Fruit fly (Drosophila melanogaster) whole organism, embryonic: Measurements from ENCODE around the gene CG15047.

ENCODE experiments used
- C15 ChIP-seq: fragments of 200-800 bp; sonication (Bioruptor generic); IDR thresholded peaks from 3 replicates; pipeline ENCODE4 v1.3.6; 2022; ENCODE audit warnings: missing biosample characterization, missing genetic modification characterization
- CG10462 ChIP-seq: fragments of 200-800 bp; sonication (Bioruptor generic); optimal IDR thresholded peaks from 2 replicates; lab custom pipeline; 2016; ENCODE audit warnings: missing biosample characterization, missing genetic modification characterization
- CG11093 ChIP-seq: fragments of 200-800 bp; sonication (Bioruptor generic); IDR thresholded peaks from 3 replicates; pipeline ENCODE4 v1.3.6; 2022; ENCODE audit warnings: missing biosample characterization, missing genetic modification characterization
- CG11560 ChIP-seq: fragments of 200-800 bp; sonication (Bioruptor generic); IDR thresholded peaks from 3 replicates; pipeline ENCODE4 v1.3.6; 2022; ENCODE audit warnings: missing biosample characterization, missing genetic modification characterization
- CG12155 ChIP-seq: fragments of 200-800 bp; sonication (Bioruptor generic); optimal IDR thresholded peaks from 3 replicates; lab custom pipeline; 2016; ENCODE audit warnings: missing biosample characterization, missing genetic modification characterization
- CG12769 ChIP-seq: fragments of 200-800 bp; sonication (Bioruptor generic); optimal IDR thresholded peaks from 2 replicates; lab custom pipeline; 2019; ENCODE audit warnings: missing biosample characterization, mild to moderate bottlenecking, missing genetic modification characterization, moderate library complexity
- CG14050 ChIP-seq: fragments of 200-800 bp; sonication (Bioruptor generic); IDR thresholded peaks from 3 replicates; pipeline ENCODE4 v1.3.6; 2022; ENCODE audit warnings: missing biosample characterization, missing genetic modification characterization
- CG15011 ChIP-seq: fragments of 200-800 bp; sonication (Bioruptor generic); optimal IDR thresholded peaks from 3 replicates; lab custom pipeline; 2018; ENCODE audit warnings: missing biosample characterization, mild to moderate bottlenecking, missing genetic modification characterization
- CG1529 ChIP-seq: fragments of 200-800 bp; sonication (Bioruptor generic); optimal IDR thresholded peaks from 3 replicates; lab custom pipeline; 2018; ENCODE audit warnings: missing biosample characterization, missing genetic modification characterization
- CG17186 ChIP-seq: fragments of 200-800 bp; sonication (Bioruptor generic); optimal IDR thresholded peaks from 3 replicates; lab custom pipeline; 2017; ENCODE audit warnings: missing biosample characterization, missing genetic modification reagents, missing genetic modification characterization
- CG17568 ChIP-seq: fragments of 200-800 bp; sonication (Bioruptor generic); optimal IDR thresholded peaks from 2 replicates; lab custom pipeline; 2018; ENCODE audit warnings: missing biosample characterization, mild to moderate bottlenecking, missing genetic modification characterization, moderate library complexity
- CG17829 ChIP-seq: fragments of 200-800 bp; optimal IDR thresholded peaks from 2 replicates; lab custom pipeline; 2019; ENCODE audit warnings: missing biosample characterization, mild to moderate bottlenecking, missing genetic modification characterization, moderate library complexity
- CG2116 ChIP-seq: fragments of 200-800 bp; sonication (Bioruptor generic); optimal IDR thresholded peaks from 3 replicates; lab custom pipeline; 2018; ENCODE audit warnings: missing biosample characterization, mild to moderate bottlenecking, missing genetic modification characterization
- CG31224 ChIP-seq: fragments of 200-800 bp; sonication (Bioruptor generic); IDR thresholded peaks from 2 replicates; pipeline ENCODE4 v1.3.6; 2022; ENCODE audit warnings: missing biosample characterization, missing genetic modification characterization
- CG3726 ChIP-seq: fragments of 200-800 bp; sonication (Bioruptor generic); IDR thresholded peaks from 3 replicates; pipeline ENCODE4, ENCODE4 v1.3.6; 2022; ENCODE audit warnings: missing biosample characterization, missing genetic modification characterization
- CG4282 ChIP-seq: fragments of 200-800 bp; sonication (Bioruptor generic); optimal IDR thresholded peaks from 2 replicates; lab custom pipeline; 2016; ENCODE audit warnings: missing biosample characterization, missing genetic modification characterization
- CG4404 ChIP-seq: fragments of 200-800 bp; sonication (Bioruptor generic); IDR thresholded peaks from 2 replicates; pipeline ENCODE4 v1.3.6; 2022; ENCODE audit warnings: missing biosample characterization, missing genetic modification characterization
- CG6254 ChIP-seq: fragments of 200-800 bp; sonication (Bioruptor generic); optimal IDR thresholded peaks from 3 replicates; lab custom pipeline; 2017; ENCODE audit warnings: mild to moderate bottlenecking, missing biosample characterization, missing genetic modification reagents, missing genetic modification characterization
- CG6683 ChIP-seq: fragments of 200-800 bp; sonication (Bioruptor generic); optimal IDR thresholded peaks from 2 replicates; lab custom pipeline; 2017; ENCODE audit warnings: missing biosample characterization, mild to moderate bottlenecking, missing genetic modification characterization, missing genetic modification reagents
- CG6765 ChIP-seq: fragments of 200-800 bp; sonication (Bioruptor generic); optimal IDR thresholded peaks from 3 replicates; lab custom pipeline; 2017; ENCODE audit warnings: missing biosample characterization, mild to moderate bottlenecking, missing genetic modification characterization
- CG6813 ChIP-seq: fragments of 200-800 bp; sonication (Bioruptor generic); optimal IDR thresholded peaks from 2 replicates; lab custom pipeline; 2017; ENCODE audit warnings: missing biosample characterization, missing genetic modification characterization, mild to moderate bottlenecking, moderate library complexity, missing genetic modification reagents
- CG7839 ChIP-seq: fragments of 200-800 bp; sonication (Bioruptor generic); optimal IDR thresholded peaks from 3 replicates; lab custom pipeline; 2018; ENCODE audit warnings: missing biosample characterization, mild to moderate bottlenecking, missing genetic modification characterization, moderate library complexity
- CG8388 ChIP-seq: fragments of 200-800 bp; sonication (Bioruptor generic); optimal IDR thresholded peaks from 2 replicates; lab custom pipeline; 2019; ENCODE audit warnings: missing biosample characterization, mild to moderate bottlenecking, missing genetic modification characterization, moderate library complexity
- CG9817 ChIP-seq: fragments of 200-800 bp; sonication (Bioruptor generic); optimal IDR thresholded peaks from 2 replicates; lab custom pipeline; 2018; ENCODE audit warnings: missing biosample characterization, mild to moderate bottlenecking, missing genetic modification characterization, moderate library complexity
- Fer3 ChIP-seq: fragments of 200-800 bp; sonication (Bioruptor generic); optimal IDR thresholded peaks from 2 replicates; lab custom pipeline; 2018; ENCODE audit warnings: missing biosample characterization, mild to moderate bottlenecking, missing genetic modification characterization, moderate library complexity
- GATAe ChIP-seq: fragments of 200-800 bp; sonication (Bioruptor generic); conservative IDR thresholded peaks from 2 replicates; pipeline ENCODE4 v1.3.6; 2022; ENCODE audit warnings: missing biosample characterization, missing genetic modification characterization
- Gug ChIP-seq: fragments of 200-800 bp; sonication (Bioruptor generic); IDR thresholded peaks from 4 replicates; pipeline ENCODE4 v1.3.6; 2022; ENCODE audit warnings: missing biosample characterization, missing genetic modification characterization
- Hr39 ChIP-seq: fragments of >200 bp; optimal IDR thresholded peaks from 2 replicates; lab custom pipeline; 2017
- Hsf ChIP-seq: fragments of 200-800 bp; sonication (Bioruptor generic); optimal IDR thresholded peaks from 3 replicates; lab custom pipeline; 2016; ENCODE audit warnings: missing biosample characterization, missing genetic modification characterization
- Jarid2 ChIP-seq: fragments of 200-800 bp; sonication (Bioruptor generic); optimal IDR thresholded peaks from 3 replicates; lab custom pipeline; 2017; ENCODE audit warnings: mild to moderate bottlenecking, missing biosample characterization, missing genetic modification reagents, missing genetic modification characterization
- Lim3 ChIP-seq: fragments of 200-800 bp; sonication (Bioruptor generic); IDR thresholded peaks from 2 replicates; pipeline ENCODE4 v1.3.6; 2022; ENCODE audit warnings: missing biosample characterization, missing genetic modification characterization
- MBD-R2 ChIP-seq: fragments of 200-800 bp; sonication (Bioruptor generic); IDR thresholded peaks from 2 replicates; pipeline ENCODE4 v1.3.6; 2022; ENCODE audit warnings: missing biosample characterization, missing genetic modification characterization
- PHDP ChIP-seq: fragments of 200-800 bp; sonication (Bioruptor generic); optimal IDR thresholded peaks from 3 replicates; lab custom pipeline; 2018; ENCODE audit warnings: missing biosample characterization, mild to moderate bottlenecking, missing genetic modification characterization, moderate library complexity
- Ravus ChIP-seq: fragments of 200-800 bp; sonication (Bioruptor generic); IDR thresholded peaks from 2 replicates; pipeline ENCODE4 v1.3.6; 2022; ENCODE audit warnings: missing biosample characterization, missing genetic modification characterization
- ara ChIP-seq: fragments of 200-800 bp; sonication (Bioruptor generic); IDR thresholded peaks from 2 replicates; pipeline ENCODE4 v1.3.6; 2022; ENCODE audit warnings: missing biosample characterization, missing genetic modification characterization
- bigmax ChIP-seq: fragments of 200-800 bp; sonication (Bioruptor generic); optimal IDR thresholded peaks from 2 replicates; lab custom pipeline; 2018; ENCODE audit warnings: missing biosample characterization, mild to moderate bottlenecking, missing genetic modification characterization
- cad ChIP-seq: fragments of >200 bp; optimal IDR thresholded peaks from 2 replicates; lab custom pipeline; 2017; ENCODE audit warnings: missing biosample characterization, missing genetic modification characterization
- dan ChIP-seq: fragments of 200-800 bp; sonication (Bioruptor generic); IDR thresholded peaks from 2 replicates; pipeline ENCODE4 v1.3.6; 2022; ENCODE audit warnings: missing biosample characterization, missing genetic modification characterization
- dmrt11E ChIP-seq: fragments of 200-800 bp; sonication (Bioruptor generic); optimal IDR thresholded peaks from 3 replicates; lab custom pipeline; 2018; ENCODE audit warnings: missing biosample characterization, mild to moderate bottlenecking, missing genetic modification characterization, moderate library complexity
- h ChIP-seq: fragments of >200 bp; optimal IDR thresholded peaks from 2 replicates; lab custom pipeline; 2017
- her ChIP-seq: fragments of 200-800 bp; sonication (Bioruptor generic); optimal IDR thresholded peaks from 2 replicates; lab custom pipeline; 2016; ENCODE audit warnings: missing biosample characterization, missing genetic modification characterization
- nerfin-2 ChIP-seq: fragments of 200-800 bp; sonication (Bioruptor generic); IDR thresholded peaks from 2 replicates; pipeline ENCODE4 v1.3.6; 2022; ENCODE audit warnings: missing biosample characterization, missing genetic modification characterization; ENCODE audit not compliant: partially characterized antibody
- peb ChIP-seq: fragments of 200-800 bp; sonication (Bioruptor generic); IDR thresholded peaks from 2 replicates; pipeline ENCODE4 v1.3.6; 2022; ENCODE audit warnings: missing biosample characterization, missing genetic modification characterization
- pfk ChIP-seq: fragments of 200-800 bp; sonication (Bioruptor generic); optimal IDR thresholded peaks from 2 replicates; lab custom pipeline; 2018; ENCODE audit warnings: missing biosample characterization, mild to moderate bottlenecking, missing genetic modification characterization, moderate library complexity
- pho ChIP-seq: fragments of 200-800 bp; sonication (Bioruptor generic); optimal IDR thresholded peaks from 2 replicates; lab custom pipeline; 2016; ENCODE audit warnings: missing biosample characterization, missing genetic modification characterization
- seq ChIP-seq: fragments of 200-800 bp; sonication (Bioruptor generic); IDR thresholded peaks from 2 replicates; pipeline ENCODE4 v1.3.6; 2022; ENCODE audit warnings: missing biosample characterization, missing genetic modification characterization
- slou ChIP-seq: fragments of 200-800 bp; sonication (Bioruptor generic); optimal IDR thresholded peaks from 3 replicates; lab custom pipeline; 2016; ENCODE audit warnings: missing biosample characterization, missing genetic modification characterization
- slp2 ChIP-seq: fragments of 200-800 bp; sonication (Bioruptor generic); optimal IDR thresholded peaks from 2 replicates; lab custom pipeline; 2016; ENCODE audit warnings: missing biosample characterization, missing genetic modification characterization
- tap ChIP-seq: fragments of 200-800 bp; optimal IDR thresholded peaks from 3 replicates; lab custom pipeline; 2019; ENCODE audit warnings: missing biosample characterization, mild to moderate bottlenecking, missing genetic modification characterization, moderate library complexity
- trem ChIP-seq: fragments of 200-800 bp; optimal IDR thresholded peaks from 3 replicates; lab custom pipeline; 2019; ENCODE audit warnings: missing biosample characterization, mild to moderate bottlenecking, missing genetic modification characterization, moderate library complexity
- wdn ChIP-seq: fragments of 200-800 bp; sonication (Bioruptor generic); IDR thresholded peaks from 2 replicates; pipeline ENCODE4 v1.3.6; 2022; ENCODE audit warnings: missing biosample characterization, missing genetic modification characterization
- zfh2 ChIP-seq: fragments of 200-800 bp; sonication (Bioruptor generic); optimal IDR thresholded peaks from 2 replicates; lab custom pipeline; 2016; ENCODE audit warnings: missing biosample characterization, missing genetic modification characterization

CG15047 gene

dm6 chrX:18546785-18547184 is 18.3 kb downstream of the CG15047 start (continued):
- peak; percentile 57 for TF ChIP-seq CG6813 (GFP tag; lab: Kevin White, UChicago)
- TF ChIP-seq Hr39 (lab: Kevin White, UChicago), result no peak
- TF ChIP-seq CG3726 (GFP tag; lab: Robert Waterston, UW), result no peak
- peak; percentile 45; the same call in 1 of the 2 replicates for TF ChIP-seq GATAe (GFP tag; lab: Robert Waterston, UW)
- 0 out of 3 replicates have a peak, but pooled peaks have one; percentile 57 for TF ChIP-seq C15 (GFP tag; lab: Robert Waterston, UW)
- TF ChIP-seq MBD-R2, result peak; percentile 77
- peak; percentile 55; the same call in 1 of the 2 replicates for TF ChIP-seq peb (GFP tag; lab: Robert Waterston, UW)
- TF ChIP-seq h (lab: Kevin White, UChicago), result no peak
- TF ChIP-seq her (GFP tag; lab: Kevin White, UChicago), result peak; percentile 60
- TF ChIP-seq CG17186, result no peak
- 0 out of 2 replicates have a peak, but pooled peaks have one; percentile 18 for TF ChIP-seq Lim3 (GFP tag; lab: Robert Waterston, UW)
- no peak for TF ChIP-seq slou (GFP tag; lab: Kevin White, UChicago)
- TF ChIP-seq CG31224 (GFP tag; lab: Robert Waterston, UW), result peak; percentile 79
- TF ChIP-seq slp2, result peak; percentile 51
- TF ChIP-seq CG9817 (tag; lab: Kevin White, UChicago), result peak; percentile 85
- TF ChIP-seq Hsf, result peak; percentile 76
- no peak for TF ChIP-seq trem (tag; lab: Kevin White, UChicago)
- 0 out of 2 replicates have a peak, but pooled peaks have one; percentile 41 for TF ChIP-seq wdn
- peak; percentile 82 for TF ChIP-seq seq
- TF ChIP-seq pho, result peak; percentile 67
- TF ChIP-seq CG1529, result peak; percentile 47
- peak; percentile 73 for TF ChIP-seq tap (tag; lab: Kevin White, UChicago)
- no peak for TF ChIP-seq nerfin-2 (GFP tag; lab: Robert Waterston, UW)
- TF ChIP-seq Fer3 (tag; lab: Kevin White, UChicago), result peak; percentile 81
- no peak for TF ChIP-seq pfk (GFP tag; lab: Kevin White, UChicago)
- peak; percentile 75 for TF ChIP-seq Gug
- TF ChIP-seq dan (GFP tag; lab: Robert Waterston, UW), result no peak
- TF ChIP-seq ara, result peak; percentile 83
- TF ChIP-seq bigmax (GFP tag; lab: Kevin White, UChicago), result no peak
- TF ChIP-seq CG17829 (tag; lab: Kevin White, UChicago), result peak; percentile 64
- TF ChIP-seq CG11093 (GFP tag; lab: Robert Waterston, UW), result peak; percentile 82
- no peak for TF ChIP-seq CG6254
- peak; percentile 87 for TF ChIP-seq CG12769 (tag; lab: Kevin White, UChicago)
- TF ChIP-seq CG15011, result peak; percentile 45
- peak; percentile 47 for TF ChIP-seq CG8388
- peak; percentile 61 for TF ChIP-seq CG12155
- peak; percentile 15 for TF ChIP-seq CG4282
- TF ChIP-seq CG10462 (GFP tag; lab: Kevin White, UChicago), result peak; percentile 28
- TF ChIP-seq CG14050 (GFP tag; lab: Robert Waterston, UW), result peak; percentile 70
- TF ChIP-seq CG4404 (GFP tag; lab: Robert Waterston, UW), result peak; percentile 69
- peak; percentile 77; the same call in 2 of the 3 replicates for TF ChIP-seq CG11560 (tag; lab: Robert Waterston, UW)
- TF ChIP-seq zfh2, result peak; percentile 76
- TF ChIP-seq CG7839 (tag; lab: Kevin White, UChicago), result peak; percentile 84
- no peak for TF ChIP-seq cad
- TF ChIP-seq Jarid2, result no peak
- TF ChIP-seq dmrt11E, result peak; percentile 26
- TF ChIP-seq CG2116 (GFP tag; lab: Kevin White, UChicago), result no peak
- TF ChIP-seq CG6765 (GFP tag; lab: Kevin White, UChicago), result peak; percentile 33
- peak; percentile 82 for TF ChIP-seq PHDP (tag; lab: Kevin White, UChicago)
- TF ChIP-seq Ravus, result peak; percentile 69
- TF ChIP-seq CG6683, result no peak
- TF ChIP-seq CG17568, result peak; percentile 56
